Worm (Caenorhabditis elegans) whole organism, early embryonic: ENCODE results near the gene hyls-1.

Source experiments
- F13C5.2 ChIP-seq: sonication (generic microtip); optimal IDR thresholded peaks from 2 replicates; lab custom pipeline; 2017; ENCODE audit warnings: mild to moderate bottlenecking, missing genetic modification characterization, inconsistent platforms, missing compliant biosample characterization
- ama-1 ChIP-seq: fragments of 150-350 bp; optimal IDR thresholded peaks from 2 replicates; lab custom pipeline; 2014
- ceh-13 ChIP-seq: fragments of 200-800 bp; sonication (Bioruptor generic); optimal IDR thresholded peaks from 2 replicates; lab custom pipeline; 2018; ENCODE audit warnings: mild to moderate bottlenecking, missing genetic modification characterization, missing compliant biosample characterization
- ets-7 ChIP-seq: sonication (generic microtip); optimal IDR thresholded peaks from 2 replicates; lab custom pipeline; 2016; ENCODE audit warnings: missing genotype, missing genetic modification characterization, missing compliant biosample characterization
- flt-1 ChIP-seq: fragments of 200-800 bp; sonication (Bioruptor generic); IDR thresholded peaks from 2 replicates; pipeline ENCODE4 v1.3.6; 2022; ENCODE audit warnings: missing genetic modification characterization, missing compliant biosample characterization
- hmbx-1 ChIP-seq: sonication (generic microtip); optimal IDR thresholded peaks from 2 replicates; lab custom pipeline; 2016; ENCODE audit warnings: mild to moderate bottlenecking, missing genetic modification characterization, missing compliant biosample characterization
- hmg-4 ChIP-seq: fragments of 200-800 bp; sonication (Bioruptor generic); optimal IDR thresholded peaks from 2 replicates; lab custom pipeline; 2018; ENCODE audit warnings: mild to moderate bottlenecking, missing genetic modification characterization, missing compliant biosample characterization
- hnd-1 ChIP-seq: sonication (generic microtip); optimal IDR thresholded peaks from 2 replicates; lab custom pipeline; 2016; ENCODE audit warnings: missing genetic modification characterization, missing compliant biosample characterization
- pes-1 ChIP-seq: fragments of 200-800 bp; sonication (Bioruptor generic); IDR thresholded peaks from 2 replicates; pipeline ENCODE4 v1.3.6; 2022; ENCODE audit warnings: missing genetic modification reagents, missing genetic modification characterization, missing compliant biosample characterization
- tra-4 ChIP-seq: sonication (generic microtip); optimal IDR thresholded peaks from 2 replicates; lab custom pipeline; 2017; ENCODE audit warnings: missing genetic modification characterization, missing compliant biosample characterization

DNA sequence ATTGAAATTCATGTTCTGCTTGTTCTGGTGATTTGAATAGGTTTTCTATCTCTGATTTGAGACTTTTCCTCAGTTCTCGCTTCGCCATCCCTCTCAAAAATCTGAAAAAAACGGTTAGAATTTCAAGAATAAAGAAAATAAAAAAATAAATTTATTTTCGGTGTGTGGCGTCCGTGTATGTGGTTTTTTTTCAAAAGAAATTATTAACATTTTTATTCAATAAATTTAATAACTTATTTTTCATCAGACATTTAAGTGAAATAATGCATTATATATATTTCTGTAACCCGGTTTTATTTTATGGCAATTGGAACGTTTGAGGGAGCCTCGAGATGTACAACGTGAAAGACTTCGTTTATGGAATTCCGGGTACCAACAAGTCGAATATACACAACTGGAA, 2.5 kb upstream of the hyls-1 start, which contains the start of gene C05C8.5:
- no peak for TF ChIP-seq ama-1 (lab: Kevin White, UChicago)
- no peak for TF ChIP-seq hmbx-1 (tag; lab: Kevin White, UChicago)
- TF ChIP-seq flt-1 (GFP tag; lab: Robert Waterston, UW), result no peak
- no peak for TF ChIP-seq pes-1
- no peak for TF ChIP-seq hnd-1
- TF ChIP-seq F13C5.2, result no peak
- no peak for TF ChIP-seq hmg-4 (GFP tag; lab: Kevin White, UChicago)
- TF ChIP-seq ets-7, result no peak
- TF ChIP-seq tra-4 (tag; lab: Kevin White, UChicago), result no peak
- no peak for TF ChIP-seq ceh-13 (GFP tag; lab: Kevin White, UChicago)
